In the genomic region with DNA sequence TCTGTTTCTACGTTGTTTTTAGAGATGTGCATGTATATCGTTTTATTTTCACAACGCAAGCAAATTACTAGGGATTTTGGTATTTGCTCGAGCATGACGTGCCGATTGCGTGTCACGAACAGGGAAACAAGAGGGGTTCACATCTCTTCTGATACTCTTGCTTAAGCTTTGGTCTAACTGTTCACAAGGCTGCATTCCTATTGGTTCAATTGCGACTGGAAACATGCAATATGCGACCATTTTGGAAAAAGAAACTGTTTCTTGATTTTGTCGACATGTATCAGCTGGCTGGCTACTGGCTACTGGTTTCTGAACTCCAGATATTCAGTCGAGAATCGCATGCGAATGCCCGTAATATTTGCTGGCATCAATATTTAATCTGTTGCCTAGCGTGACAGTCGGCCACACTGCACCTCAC, we compare ENCODE assay signal across 5 fruit fly cellular contexts.
TF ChIP-seq lines count a peak whose summit lies in the region.

A gene (plus strand): TSS at position 144 of the 418 bp plus-strand sequence.

- no peak for TF ChIP-seq CTCF in whole organism, embryonic (GFP tag; optimal IDR thresholded peaks at IDR 0.05; lab: Kevin White, UChicago)

TF ChIP-seq in whole organism, adult, 20 proteins besides CTCF, POLR2A, EP300 and RAD21 (continues in another document):
- peak; percentile 70 for TF ChIP-seq Hr96 (GFP tag; optimal IDR thresholded peaks at IDR 0.05; lab: Kevin White, UChicago)
- peak; percentile 11 for TF ChIP-seq Clk (GFP tag; optimal IDR thresholded peaks at IDR 0.05; lab: Kevin White, UChicago)
- TF ChIP-seq CG12768 (GFP tag; optimal IDR thresholded peaks at IDR 0.05; lab: Kevin White, UChicago) = peak; percentile 29
- no peak for TF ChIP-seq cic (GFP tag; optimal IDR thresholded peaks at IDR 0.05; lab: Kevin White, UChicago)
- TF ChIP-seq CG1620 (GFP tag; optimal IDR thresholded peaks at IDR 0.05; lab: Kevin White, UChicago) = peak; percentile 60
- peak; percentile 78 for TF ChIP-seq CG7101 (tag; optimal IDR thresholded peaks at IDR 0.05; lab: Kevin White, UChicago)
- TF ChIP-seq pad (GFP tag; optimal IDR thresholded peaks at IDR 0.05; lab: Kevin White, UChicago) = peak; percentile 83
- TF ChIP-seq CG11617 (GFP tag; optimal IDR thresholded peaks at IDR 0.05; lab: Kevin White, UChicago) = peak; percentile 60
- TF ChIP-seq CG5204 (GFP tag; optimal IDR thresholded peaks at IDR 0.05; lab: Kevin White, UChicago) = no peak
- peak; percentile 42 for TF ChIP-seq tj (GFP tag; optimal IDR thresholded peaks at IDR 0.05; lab: Kevin White, UChicago)
- peak; percentile 72 for TF ChIP-seq bab1 (GFP tag; optimal IDR thresholded peaks at IDR 0.05; lab: Kevin White, UChicago)
- no peak for TF ChIP-seq cnc (optimal IDR thresholded peaks at IDR 0.05; lab: Kevin White, UChicago)
- peak; percentile 67 for TF ChIP-seq Mnt (GFP tag; optimal IDR thresholded peaks at IDR 0.05; lab: Kevin White, UChicago)
- peak; percentile 43 for TF ChIP-seq CG14711 (tag; optimal IDR thresholded peaks at IDR 0.05; lab: Kevin White, UChicago)
- no peak for TF ChIP-seq CG7045 (GFP tag; optimal IDR thresholded peaks at IDR 0.05; lab: Kevin White, UChicago)
- TF ChIP-seq kay (GFP tag; lab: Kevin White, UChicago; ENCODE audit: borderline replicate concordance) = no peak
- TF ChIP-seq ovo (GFP tag; optimal IDR thresholded peaks at IDR 0.05; lab: Kevin White, UChicago) = peak; percentile 73

TF ChIP-seq in whole organism, embryonic, 481 proteins besides CTCF, POLR2A, EP300 and RAD21 (continues in another document):
- TF ChIP-seq Hmx (GFP tag; optimal IDR thresholded peaks at IDR 0.05; lab: Kevin White, UChicago) (no peak), bigmax (GFP tag; optimal IDR thresholded peaks at IDR 0.05; lab: Kevin White, UChicago) (no peak), eve (GFP tag; optimal IDR thresholded peaks at IDR 0.05; lab: Kevin White, UChicago) (no peak), sd (tag; optimal IDR thresholded peaks at IDR 0.05; lab: Kevin White, UChicago) (no peak), CG1792 (GFP tag; optimal IDR thresholded peaks at IDR 0.05; lab: Kevin White, UChicago) (no peak), CG4282 (GFP tag; optimal IDR thresholded peaks at IDR 0.05; lab: Kevin White, UChicago) (no peak), CG16779 (GFP tag; IDR thresholded peaks at IDR 0.05; lab: Robert Waterston, UW) (no peak), CG13775 (GFP tag; optimal IDR thresholded peaks at IDR 0.05; lab: Kevin White, UChicago) (no peak), fu2 (GFP tag; optimal IDR thresholded peaks at IDR 0.05; lab: Kevin White, UChicago) (no peak), gfzf (GFP tag; optimal IDR thresholded peaks at IDR 0.05; lab: Kevin White, UChicago) (peak; percentile 69), CG6683 (GFP tag; optimal IDR thresholded peaks at IDR 0.05; lab: Kevin White, UChicago) (no peak), fd64A (GFP tag; optimal IDR thresholded peaks at IDR 0.05; lab: Kevin White, UChicago) (no peak), sug (tag; optimal IDR thresholded peaks at IDR 0.05; lab: Kevin White, UChicago) (peak; percentile 33), CG3065 (GFP tag; optimal IDR thresholded peaks at IDR 0.05; lab: Kevin White, UChicago) (no peak), Bteb2 (GFP tag; optimal IDR thresholded peaks at IDR 0.05; lab: Kevin White, UChicago) (peak; percentile 2), fd96Cb (tag; optimal IDR thresholded peaks at IDR 0.05; lab: Kevin White, UChicago) (no peak), Dref (GFP tag; IDR thresholded peaks at IDR 0.05; lab: Robert Waterston, UW) (no peak), CG1832 (GFP tag; optimal IDR thresholded peaks at IDR 0.05; lab: Kevin White, UChicago) (no peak), CG16863 (GFP tag; optimal IDR thresholded peaks at IDR 0.05; lab: Kevin White, UChicago) (no peak)

TF ChIP-seq in whole organism, prepupa, 60 proteins besides CTCF, POLR2A, EP300 and RAD21 (continues in another document):
- TF ChIP-seq esn (GFP tag; optimal IDR thresholded peaks at IDR 0.05; lab: Kevin White, UChicago) (peak; percentile 42), CG32006 (GFP tag; optimal IDR thresholded peaks at IDR 0.05; lab: Kevin White, UChicago) (peak; percentile 33), Hr4 (GFP tag; optimal IDR thresholded peaks at IDR 0.05; lab: Kevin White, UChicago) (no peak), salr (GFP tag; optimal IDR thresholded peaks at IDR 0.05; lab: Kevin White, UChicago) (no peak), cyc (GFP tag; optimal IDR thresholded peaks at IDR 0.05; lab: Kevin White, UChicago) (peak; percentile 43), CG3032 (tag; optimal IDR thresholded peaks at IDR 0.05; lab: Kevin White, UChicago) (peak; percentile 48), CG11294 (GFP tag; IDR thresholded peaks at IDR 0.05; lab: Robert Waterston, UW) (0 out of 2 replicates have a peak, but pooled peaks have one; percentile 29), vri (GFP tag; optimal IDR thresholded peaks at IDR 0.05; lab: Kevin White, UChicago) (no peak), topi (GFP tag; optimal IDR thresholded peaks at IDR 0.05; lab: Kevin White, UChicago) (peak; percentile 43), CG10669 (GFP tag; optimal IDR thresholded peaks at IDR 0.05; lab: Kevin White, UChicago) (no peak), eg (GFP tag; IDR thresholded peaks at IDR 0.05; lab: Robert Waterston, UW) (peak; percentile 59; the same call in 2 of the 3 replicates), Eip78C (GFP tag; lab: Kevin White, UChicago) (peak; percentile 70), Ets96B (tag; optimal IDR thresholded peaks at IDR 0.05; lab: Kevin White, UChicago) (peak; percentile 10), CG6792 (GFP tag; optimal IDR thresholded peaks at IDR 0.05; lab: Kevin White, UChicago) (peak; percentile 7), Sox14 (GFP tag; optimal IDR thresholded peaks at IDR 0.05; lab: Kevin White, UChicago) (peak; percentile 40), Ets21C (GFP tag; optimal IDR thresholded peaks at IDR 0.05; lab: Kevin White, UChicago) (peak; percentile 2), CG6276 (GFP tag; optimal IDR thresholded peaks at IDR 0.05; lab: Kevin White, UChicago) (no peak), CG34406 (GFP tag; optimal IDR thresholded peaks at IDR 0.05; lab: Kevin White, UChicago) (no peak)

TF ChIP-seq in whole organism, pupa, 21 proteins besides CTCF, POLR2A, EP300 and RAD21 (continues in another document):
- TF ChIP-seq fd96Ca (GFP tag; IDR thresholded peaks at IDR 0.05; lab: Robert Waterston, UW) (peak; percentile 51; the same call in 2 of the 3 replicates), Ets98B (GFP tag; IDR thresholded peaks at IDR 0.05; lab: Robert Waterston, UW) (peak; percentile 35), CG10348 (GFP tag; IDR thresholded peaks at IDR 0.05; lab: Robert Waterston, UW) (no peak), rn (GFP tag; IDR thresholded peaks at IDR 0.05; lab: Robert Waterston, UW) (no peak), CG12605 (GFP tag; IDR thresholded peaks at IDR 0.05; lab: Robert Waterston, UW) (0 out of 2 replicates have a peak, but pooled peaks have one; percentile 13), Snoo (tag; optimal IDR thresholded peaks at IDR 0.05; lab: Kevin White, UChicago) (peak; percentile 12), CG15710 (tag; optimal IDR thresholded peaks at IDR 0.05; lab: Kevin White, UChicago) (peak; percentile 35), gl (tag; optimal IDR thresholded peaks at IDR 0.05; lab: Kevin White, UChicago) (no peak), Pif1B (GFP tag; optimal IDR thresholded peaks at IDR 0.05; lab: Kevin White, UChicago) (no peak), CG13204 (GFP tag; optimal IDR thresholded peaks at IDR 0.05; lab: Kevin White, UChicago) (no peak), CG14655 (GFP tag; optimal IDR thresholded peaks at IDR 0.05; lab: Kevin White, UChicago) (no peak), EcR (GFP tag; optimal IDR thresholded peaks at IDR 0.05; lab: Kevin White, UChicago) (no peak), CG32121 (GFP tag; IDR thresholded peaks at IDR 0.05; lab: Robert Waterston, UW) (no peak; the same call in 1 of the 2 replicates), CG17806 (tag; optimal IDR thresholded peaks at IDR 0.05; lab: Kevin White, UChicago) (no peak), CG4496 (GFP tag; IDR thresholded peaks at IDR 0.05; lab: Robert Waterston, UW) (peak; percentile 67; the same call in 2 of the 3 replicates), CG8301 (tag; optimal IDR thresholded peaks at IDR 0.05; lab: Kevin White, UChicago) (no peak), CG34367 (tag; optimal IDR thresholded peaks at IDR 0.05; lab: Kevin White, UChicago) (peak; percentile 32), CG8159 (tag; optimal IDR thresholded peaks at IDR 0.05; lab: Kevin White, UChicago) (peak; percentile 35), D1 (tag; optimal IDR thresholded peaks at IDR 0.05; lab: Kevin White, UChicago) (no peak), CG9948 (tag; optimal IDR thresholded peaks at IDR 0.05; lab: Kevin White, UChicago) (no peak)

TF ChIP-seq in whole organism, wandering third instar larva, 38 proteins besides CTCF, POLR2A, EP300 and RAD21 (continues in another document):
- no peak for TF ChIP-seq Hr78 (GFP tag; optimal IDR thresholded peaks at IDR 0.05; lab: Kevin White, UChicago)
- TF ChIP-seq Vsx2 (GFP tag; optimal IDR thresholded peaks at IDR 0.05; lab: Kevin White, UChicago; ENCODE audit: partially characterized antibody) = no peak
- TF ChIP-seq CrebA (GFP tag; optimal IDR thresholded peaks at IDR 0.05; lab: Kevin White, UChicago; ENCODE audit: borderline replicate concordance) = no peak
- TF ChIP-seq Hr83 (GFP tag; optimal IDR thresholded peaks at IDR 0.05; lab: Kevin White, UChicago; ENCODE audit: poor library complexity, severe bottlenecking) = no peak
- no peak for TF ChIP-seq jim (GFP tag; optimal IDR thresholded peaks at IDR 0.05; lab: Kevin White, UChicago)
- TF ChIP-seq OdsH (GFP tag; optimal IDR thresholded peaks at IDR 0.05; lab: Kevin White, UChicago) = no peak
- TF ChIP-seq h (GFP tag; optimal IDR thresholded peaks at IDR 0.05; lab: Kevin White, UChicago) = peak; percentile 32
- peak; percentile 7 for TF ChIP-seq CG9705 (GFP tag; optimal IDR thresholded peaks at IDR 0.05; lab: Kevin White, UChicago)
- TF ChIP-seq Abd-B (GFP tag; optimal IDR thresholded peaks at IDR 0.05; lab: Kevin White, UChicago) = no peak
- no peak for TF ChIP-seq brk (GFP tag; optimal IDR thresholded peaks at IDR 0.05; lab: Kevin White, UChicago)
- peak; percentile 17 for TF ChIP-seq woc (GFP tag; optimal IDR thresholded peaks at IDR 0.05; lab: Kevin White, UChicago)
- TF ChIP-seq dmrt93B (GFP tag; optimal IDR thresholded peaks at IDR 0.05; lab: Kevin White, UChicago) = no peak
- no peak for TF ChIP-seq CG32264 (GFP tag; optimal IDR thresholded peaks at IDR 0.05; lab: Kevin White, UChicago)
- TF ChIP-seq foxo (GFP tag; optimal IDR thresholded peaks at IDR 0.05; lab: Kevin White, UChicago) = peak in 1 of 2 experiments; percentile 50
- TF ChIP-seq dl (GFP tag; optimal IDR thresholded peaks at IDR 0.05; lab: Kevin White, UChicago; ENCODE audit: insufficient read depth in 1 of 2, partially characterized antibody in 2 of 2) = no peak
- TF ChIP-seq Mio (GFP tag; optimal IDR thresholded peaks at IDR 0.05; lab: Kevin White, UChicago) = no peak
- no peak for TF ChIP-seq Rel (GFP tag; optimal IDR thresholded peaks at IDR 0.05; lab: Kevin White, UChicago)
- no peak for TF ChIP-seq Rel (tag; optimal IDR thresholded peaks at IDR 0.05; lab: Kevin White, UChicago)
- no peak for TF ChIP-seq dsf (GFP tag; optimal IDR thresholded peaks at IDR 0.05; lab: Kevin White, UChicago; ENCODE audit: borderline replicate concordance)
- TF ChIP-seq rgr (GFP tag; optimal IDR thresholded peaks at IDR 0.05; lab: Kevin White, UChicago) = peak; percentile 41
- TF ChIP-seq lola (GFP tag; optimal IDR thresholded peaks at IDR 0.05; lab: Kevin White, UChicago) = no peak
